Worm (Caenorhabditis elegans): ENCODE data around the gene ZC239.22.

- no peak for TF ChIP-seq hnd-1 (tag; optimal IDR thresholded peaks at IDR 0.05)
- TF ChIP-seq scrt-1 (GFP tag; IDR thresholded peaks at IDR 0.05): no peak
- TF ChIP-seq hmg-4 (GFP tag; optimal IDR thresholded peaks at IDR 0.05): no peak
- no peak for TF ChIP-seq ets-7 (tag; optimal IDR thresholded peaks at IDR 0.05)
- TF ChIP-seq ceh-13 (GFP tag; optimal IDR thresholded peaks at IDR 0.05): no peak
- no peak for TF ChIP-seq flt-1 (GFP tag; IDR thresholded peaks at IDR 0.05)
- TF ChIP-seq ama-1 (optimal IDR thresholded peaks at IDR 0.05): no peak
- no peak for TF ChIP-seq aly-1 (tag; optimal IDR thresholded peaks at IDR 0.05)
Observed at ce11 chrII:3170089-3170488, 50.5 kb downstream of the ZC239.22 start, which contains the start of gene fbxc-55.
